Worm (Caenorhabditis elegans) whole organism, L4 larva: Measurements from ENCODE around the gene nhr-198.

Source experiments
- F10B5.3 ChIP-seq: sonication (generic microtip); optimal IDR thresholded peaks from 2 replicates; lab custom pipeline; 2016; ENCODE audit warnings: mild to moderate bottlenecking, missing genetic modification characterization, missing compliant biosample characterization
- F26F4.8 ChIP-seq: fragments of 200-800 bp; sonication (Bioruptor generic); conservative IDR thresholded peaks from 2 replicates; pipeline ENCODE4 v1.3.6; 2022; ENCODE audit warnings: missing genetic modification characterization, missing compliant biosample characterization
- F37D6.2 ChIP-seq: sonication (generic microtip); optimal IDR thresholded peaks from 2 replicates; lab custom pipeline; 2016; ENCODE audit warnings: mild to moderate bottlenecking, missing genetic modification characterization, missing compliant biosample characterization
- T20F7.1 ChIP-seq: fragments of 200-800 bp; sonication (Bioruptor generic); optimal IDR thresholded peaks from 2 replicates; lab custom pipeline; 2018; ENCODE audit warnings: mild to moderate bottlenecking, missing genetic modification characterization, missing compliant biosample characterization
- Y105C5A.15 ChIP-seq: fragments of 200-800 bp; sonication (Bioruptor generic); IDR thresholded peaks from 2 replicates; pipeline ENCODE4 v1.3.6; 2022; ENCODE audit warnings: missing genetic modification characterization, missing compliant biosample characterization
- Y48G9A.11 ChIP-seq: fragments of 200-800 bp; sonication (Bioruptor generic); IDR thresholded peaks from 2 replicates; pipeline ENCODE4 v1.3.6; 2022; ENCODE audit warnings: missing genetic modification reagents, missing genetic modification characterization, missing compliant biosample characterization
- Y5F2A.4 ChIP-seq: fragments of 200-800 bp; sonication (Bioruptor generic); optimal IDR thresholded peaks from 2 replicates; lab custom pipeline; 2018; ENCODE audit warnings: mild to moderate bottlenecking, missing genetic modification characterization, missing compliant biosample characterization
- Y75B8A.6 ChIP-seq: fragments of 200-800 bp; sonication (Bioruptor generic); IDR thresholded peaks from 2 replicates; pipeline ENCODE4 v1.3.6; 2022; ENCODE audit warnings: missing genetic modification reagents, missing genetic modification characterization, missing compliant biosample characterization
- aha-1 ChIP-seq: fragments of 150-350 bp; peaks from one replicate; lab custom pipeline; 2014; ENCODE audit warnings: missing biosample characterization, missing genetic modification characterization
- ama-1 ChIP-seq: fragments of 150-350 bp; optimal IDR thresholded peaks from 2 replicates; lab custom pipeline; 2014; ENCODE audit warnings: inconsistent platforms, mixed read lengths
- arid-1 ChIP-seq: fragments of 200-800 bp; sonication (Bioruptor generic); conservative IDR thresholded peaks from 2 replicates; pipeline ENCODE4 v1.3.6; 2022; ENCODE audit warnings: missing genetic modification reagents, missing genetic modification characterization, missing compliant biosample characterization
- attf-4 ChIP-seq: sonication (generic microtip); optimal IDR thresholded peaks from 3 replicates; lab custom pipeline; 2017; ENCODE audit warnings: missing biosample characterization, missing genetic modification characterization
- ceh-44 ChIP-seq: fragments of 200-800 bp; sonication (Bioruptor generic); IDR thresholded peaks from 2 replicates; pipeline ENCODE4 v1.3.6; 2022; ENCODE audit warnings: missing genetic modification reagents, missing genetic modification characterization, missing compliant biosample characterization
- ceh-62 ChIP-seq: sonication (generic microtip); optimal IDR thresholded peaks from 2 replicates; lab custom pipeline; 2017; ENCODE audit warnings: missing biosample characterization, missing genetic modification characterization
- ces-1 ChIP-seq: fragments of 150-350 bp; sonication (generic microtip); optimal IDR thresholded peaks from 4 replicates; lab custom pipeline; 2014; ENCODE audit warnings: missing biosample characterization, missing genetic modification reagents, missing genetic modification characterization
- ctbp-1 ChIP-seq: fragments of 200-800 bp; sonication (Bioruptor generic); IDR thresholded peaks from 2 replicates; pipeline ENCODE4 v1.3.6; 2022; ENCODE audit warnings: missing genetic modification reagents, missing genetic modification characterization, missing compliant biosample characterization
- daf-12 ChIP-seq: fragments of 150-350 bp; optimal IDR thresholded peaks from 2 replicates; lab custom pipeline; 2014; ENCODE audit warnings: missing biosample characterization, missing genetic modification reagents, missing genetic modification characterization
- daf-16 ChIP-seq, 3 experiments: sonication (generic microtip); optimal IDR thresholded peaks; 2 replicates each; lab custom pipeline; 2016 to 2017; ENCODE audit warnings: missing genetic modification characterization in 3 of 3, missing genetic modification reagents in 3 of 3, mild to moderate bottlenecking in 2 of 3, missing compliant biosample characterization in 2 of 3, missing biosample characterization in 1 of 3, moderate library complexity in 1 of 3
- daf-19 ChIP-seq: fragments of 200-800 bp; sonication (Bioruptor generic); conservative IDR thresholded peaks from 2 replicates; pipeline ENCODE4 v1.3.6; 2022; ENCODE audit warnings: missing genetic modification characterization, missing compliant biosample characterization
- dmd-8 ChIP-seq: fragments of 200-800 bp; sonication (Bioruptor generic); IDR thresholded peaks from 2 replicates; pipeline ENCODE4 v1.3.6; 2022; ENCODE audit warnings: missing genetic modification characterization, missing compliant biosample characterization
- dmd-9 ChIP-seq: fragments of 200-800 bp; sonication (Bioruptor generic); IDR thresholded peaks from 2 replicates; pipeline ENCODE4 v1.3.6; 2022; ENCODE audit warnings: missing genetic modification reagents, missing genetic modification characterization, missing compliant biosample characterization
- dpl-1 ChIP-seq: fragments of 150-350 bp; optimal IDR thresholded peaks from 2 replicates; lab custom pipeline; 2014; ENCODE audit warnings: missing biosample characterization, missing genetic modification reagents, missing genetic modification characterization
- dve-1 ChIP-seq: sonication (generic microtip); optimal IDR thresholded peaks from 2 replicates; lab custom pipeline; 2017; ENCODE audit warnings: antibody characterized with exemption, mild to moderate bottlenecking, missing genetic modification characterization, missing compliant biosample characterization; ENCODE audit not compliant: insufficient read depth
- fos-1 ChIP-seq: fragments of 150-350 bp; optimal IDR thresholded peaks from 2 replicates; lab custom pipeline; 2014; ENCODE audit warnings: missing biosample characterization, missing genetic modification characterization
- gei-8 ChIP-seq: fragments of 200-800 bp; sonication (Bioruptor generic); optimal IDR thresholded peaks from 2 replicates; lab custom pipeline; 2018; ENCODE audit warnings: mild to moderate bottlenecking, missing genetic modification characterization, missing compliant biosample characterization
- hlh-11 ChIP-seq: fragments of 200-800 bp; sonication (Bioruptor generic); optimal IDR thresholded peaks from 2 replicates; lab custom pipeline; 2018; ENCODE audit warnings: mild to moderate bottlenecking, missing genetic modification characterization, missing compliant biosample characterization
- hlh-30 ChIP-seq: sonication (generic microtip); optimal IDR thresholded peaks from 2 replicates; lab custom pipeline; 2017; ENCODE audit warnings: antibody characterized with exemption, mild to moderate bottlenecking, missing genetic modification characterization, missing compliant biosample characterization; ENCODE audit not compliant: insufficient read depth
- lin-38 ChIP-seq: fragments of 200-800 bp; sonication (Bioruptor generic); IDR thresholded peaks from 2 replicates; pipeline ENCODE4 v1.3.6; 2022; ENCODE audit warnings: missing genetic modification reagents, missing genetic modification characterization, missing compliant biosample characterization
- lin-39 ChIP-seq: fragments of 150-350 bp; optimal IDR thresholded peaks from 2 replicates; lab custom pipeline; 2014; ENCODE audit warnings: missing biosample characterization, missing genetic modification reagents, missing genetic modification characterization
- mdl-1 ChIP-seq, 2 experiments: fragments of 150-350 bp in 1 of 2; sonication (generic microtip) in 1 of 2; optimal IDR thresholded peaks; 2 replicates each; lab custom pipeline; 2014 to 2017; ENCODE audit warnings: missing biosample characterization in 2 of 2, missing genetic modification characterization in 2 of 2
- mep-1 ChIP-seq: fragments of 150-350 bp; sonication (generic microtip); optimal IDR thresholded peaks from 3 replicates; lab custom pipeline; 2014; ENCODE audit warnings: missing biosample characterization, missing genetic modification characterization
- mes-2 ChIP-seq: sonication (generic microtip); optimal IDR thresholded peaks from 2 replicates; lab custom pipeline; 2016; ENCODE audit warnings: missing genotype, mild to moderate bottlenecking, missing genetic modification characterization, missing compliant biosample characterization; ENCODE audit not compliant: poor library complexity, severe bottlenecking
- mxl-2 ChIP-seq: fragments of 200-800 bp; sonication (Bioruptor generic); conservative IDR thresholded peaks from 2 replicates; pipeline ENCODE4 v1.3.6; 2022; ENCODE audit warnings: missing genetic modification reagents, missing genetic modification characterization, missing compliant biosample characterization
- mxl-3 ChIP-seq: fragments of 200-800 bp; sonication (Bioruptor generic); optimal IDR thresholded peaks from 2 replicates; lab custom pipeline; 2018; ENCODE audit warnings: mild to moderate bottlenecking, missing genetic modification characterization, missing compliant biosample characterization
- nhr-10 ChIP-seq: fragments of 150-350 bp; optimal IDR thresholded peaks from 2 replicates; lab custom pipeline; 2014; ENCODE audit warnings: missing biosample characterization, missing genetic modification characterization
- nhr-11 ChIP-seq: fragments of 150-350 bp; optimal IDR thresholded peaks from 2 replicates; lab custom pipeline; 2014; ENCODE audit warnings: missing biosample characterization, missing genetic modification characterization
- nhr-25 ChIP-seq: sonication (generic microtip); optimal IDR thresholded peaks from 2 replicates; lab custom pipeline; 2017; ENCODE audit warnings: missing genetic modification characterization, mild to moderate bottlenecking, missing compliant biosample characterization, antibody characterized with exemption, moderate library complexity, borderline replicate concordance; ENCODE audit not compliant: insufficient read depth
- nhr-6 ChIP-seq: fragments of 150-350 bp; optimal IDR thresholded peaks from 2 replicates; lab custom pipeline; 2014; ENCODE audit warnings: missing biosample characterization, missing genetic modification characterization
- nhr-76 ChIP-seq: fragments of 150-350 bp; optimal IDR thresholded peaks from 2 replicates; lab custom pipeline; 2014; ENCODE audit warnings: missing biosample characterization, missing genetic modification characterization
- php-3 ChIP-seq: fragments of 200-800 bp; sonication (Bioruptor generic); IDR thresholded peaks from 2 replicates; pipeline ENCODE4 v1.3.6; 2022; ENCODE audit warnings: missing genetic modification reagents, missing genetic modification characterization, missing compliant biosample characterization
- saeg-2 ChIP-seq: fragments of 200-800 bp; sonication (Bioruptor generic); IDR thresholded peaks from 2 replicates; pipeline ENCODE4 v1.3.6; 2022; ENCODE audit warnings: missing genetic modification reagents, missing genetic modification characterization, missing compliant biosample characterization
- snpc-1.2 ChIP-seq: fragments of 200-800 bp; sonication (Bioruptor generic); IDR thresholded peaks from 2 replicates; pipeline ENCODE4 v1.3.6; 2022; ENCODE audit warnings: missing genetic modification reagents, missing genetic modification characterization, missing compliant biosample characterization
- snpc-4 ChIP-seq: fragments of 150-350 bp; optimal IDR thresholded peaks from 2 replicates; lab custom pipeline; 2014; ENCODE audit warnings: missing biosample characterization, missing genetic modification characterization
- spr-1 ChIP-seq: sonication (generic microtip); optimal IDR thresholded peaks from 2 replicates; lab custom pipeline; 2016; ENCODE audit warnings: mild to moderate bottlenecking, missing genetic modification characterization, missing compliant biosample characterization
- unc-130 ChIP-seq: sonication (generic microtip); optimal IDR thresholded peaks from 2 replicates; lab custom pipeline; 2016; ENCODE audit warnings: missing genetic modification reagents, missing genetic modification characterization, missing compliant biosample characterization
- unc-62 ChIP-seq, 3 experiments: fragments of 150-350 bp in 1 of 3; sonication (generic microtip); optimal IDR thresholded peaks in 2 of 3; peaks in 1 of 3; 1 replicate in 1 of 3; 2 replicates in 2 of 3; lab custom pipeline; 2014 to 2017; ENCODE audit warnings: missing biosample characterization in 3 of 3, missing genetic modification characterization in 3 of 3, missing genetic modification reagents in 3 of 3, missing genotype in 1 of 3
- zfp-3 ChIP-seq: fragments of 200-800 bp; sonication (Bioruptor generic); conservative IDR thresholded peaks from 2 replicates; pipeline ENCODE4 v1.3.6; 2022; ENCODE audit warnings: missing genetic modification reagents, missing genetic modification characterization, missing compliant biosample characterization
- zip-11 ChIP-seq: fragments of 200-800 bp; sonication (Bioruptor generic); IDR thresholded peaks from 2 replicates; pipeline ENCODE4 v1.3.6; 2022; ENCODE audit warnings: missing genetic modification characterization, missing compliant biosample characterization
- ztf-11 ChIP-seq: fragments of 150-350 bp; optimal IDR thresholded peaks from 2 replicates; lab custom pipeline; 2014; ENCODE audit warnings: missing biosample characterization, missing genetic modification characterization
- ztf-7 ChIP-seq: fragments of 150-350 bp; optimal IDR thresholded peaks from 2 replicates; lab custom pipeline; 2014; ENCODE audit warnings: missing biosample characterization, missing genetic modification characterization

The nhr-198 gene

DNA sequence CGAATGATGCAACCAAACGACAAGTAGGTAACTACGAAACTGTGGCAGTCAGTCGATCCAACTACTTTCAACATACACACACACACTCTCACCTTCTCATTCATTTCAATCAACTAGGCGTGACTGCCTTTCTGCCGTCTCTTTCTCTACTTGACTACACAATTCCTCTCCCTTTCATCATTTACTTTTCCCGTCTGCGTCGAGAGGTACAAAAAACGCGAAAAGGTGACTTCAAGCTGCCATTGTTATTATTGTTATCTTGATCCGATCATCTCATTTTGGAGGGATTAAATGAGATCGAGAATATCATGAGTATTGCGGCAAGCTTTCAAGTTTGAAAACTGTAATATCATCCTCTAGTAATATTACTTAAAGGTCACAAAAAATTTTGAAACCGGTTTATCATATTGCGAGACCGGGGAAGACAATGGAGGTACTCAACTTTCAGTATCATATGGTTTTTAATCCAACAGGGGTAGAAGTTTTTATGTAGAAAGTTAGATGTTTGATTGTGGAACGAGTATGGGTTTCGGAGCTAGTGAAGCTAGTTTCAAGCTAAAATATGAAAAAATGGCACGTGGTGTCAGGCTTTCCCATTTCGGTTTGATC, 29.6 kb upstream of the nhr-198 start (continued):
- TF ChIP-seq mep-1 (tag; lab: Kevin White, UChicago) (peak; percentile 55), nhr-76 (no peak), unc-130 (GFP tag; lab: Kevin White, UChicago) (no peak), Y5F2A.4 (no peak), dmd-8 (GFP tag; lab: Robert Waterston, UW) (no peak), F37D6.2 (no peak), mdl-1 (tag; optimal IDR thresholded peaks at IDR 0.05; lab: Kevin White, UChicago) (peak in 1 of 2 experiments; percentile 36), Y75B8A.6 (GFP tag; lab: Robert Waterston, UW) (no peak), hlh-11 (peak; percentile 71), aha-1 (tag; lab: Kevin White, UChicago) (no peak), nhr-10 (tag; lab: Kevin White, UChicago) (no peak), arid-1 (GFP tag; lab: Robert Waterston, UW) (no peak), snpc-1.2 (GFP tag; lab: Robert Waterston, UW) (no peak), ztf-7 (tag; lab: Kevin White, UChicago) (no peak), saeg-2 (GFP tag; lab: Robert Waterston, UW) (no peak), spr-1 (no peak), fos-1 (no peak), lin-38 (GFP tag; lab: Robert Waterston, UW) (no peak), daf-16 (GFP tag; optimal IDR thresholded peaks at IDR 0.05; lab: Kevin White, UChicago) (no peak), daf-16 (tag; optimal IDR thresholded peaks at IDR 0.05; lab: Kevin White, UChicago) (peak; percentile 30), ama-1 (lab: Kevin White, UChicago) (no peak), zip-11 (no peak), F10B5.3 (tag; lab: Kevin White, UChicago) (no peak), ces-1 (GFP tag; lab: Kevin White, UChicago) (no peak), nhr-11 (tag; lab: Kevin White, UChicago) (peak; percentile 60), dve-1 (tag; lab: Kevin White, UChicago) (peak; percentile 92), lin-39 (tag; lab: Kevin White, UChicago) (no peak), unc-62 (GFP tag; optimal IDR thresholded peaks at IDR 0.05 in 1 of 2; lab: Kevin White, UChicago) (no peak), unc-62 (tag; optimal IDR thresholded peaks at IDR 0.05; lab: Kevin White, UChicago) (no peak), ctbp-1 (0 out of 2 replicates have a peak, but pooled peaks have one; percentile 40), nhr-6 (peak; percentile 41), snpc-4 (tag; lab: Kevin White, UChicago) (no peak), mes-2 (tag; lab: Kevin White, UChicago) (peak; percentile 42), daf-19 (GFP tag; lab: Robert Waterston, UW) (no peak), daf-12 (tag; lab: Kevin White, UChicago) (no peak), Y48G9A.11 (GFP tag; lab: Robert Waterston, UW) (no peak), ceh-44 (no peak), gei-8 (GFP tag; lab: Kevin White, UChicago) (no peak), mxl-2 (GFP tag; lab: Robert Waterston, UW) (no peak), ztf-11 (tag; lab: Kevin White, UChicago) (no peak), attf-4 (tag; lab: Kevin White, UChicago) (no peak), dmd-9 (GFP tag; lab: Robert Waterston, UW) (no peak), Y105C5A.15 (no peak), mxl-3 (GFP tag; lab: Kevin White, UChicago) (peak; percentile 44), zfp-3 (GFP tag; lab: Robert Waterston, UW) (no peak), T20F7.1 (GFP tag; lab: Kevin White, UChicago) (peak; percentile 38), php-3 (GFP tag; lab: Robert Waterston, UW) (no peak), ceh-62 (no peak), dpl-1 (no peak), nhr-25 (tag; lab: Kevin White, UChicago) (no peak), F26F4.8 (GFP tag; lab: Robert Waterston, UW) (no peak), hlh-30 (tag; lab: Kevin White, UChicago) (peak; percentile 73)
